Worm (Caenorhabditis elegans) whole organism, late embryonic: Measurements from ENCODE around the gene C45B11.5.

Source experiments
- C08G9.2 ChIP-seq: sonication (generic microtip); optimal IDR thresholded peaks from 2 replicates; lab custom pipeline; 2016; ENCODE audit warnings: mild to moderate bottlenecking, missing genetic modification characterization, moderate library complexity, missing compliant biosample characterization
- F13H6.1 ChIP-seq: sonication (generic microtip); optimal IDR thresholded peaks from 2 replicates; lab custom pipeline; 2016; ENCODE audit warnings: missing genetic modification characterization, missing compliant biosample characterization
- K02D7.2 ChIP-seq: sonication (generic microtip); optimal IDR thresholded peaks from 2 replicates; lab custom pipeline; 2017; ENCODE audit warnings: mild to moderate bottlenecking, missing genetic modification characterization, missing compliant biosample characterization
- K09A11.1 ChIP-seq: sonication (generic microtip); optimal IDR thresholded peaks from 2 replicates; lab custom pipeline; 2017; ENCODE audit warnings: antibody characterized with exemption, mild to moderate bottlenecking, missing genetic modification characterization, missing compliant biosample characterization; ENCODE audit not compliant: insufficient read depth
- T23F11.4 ChIP-seq: fragments of 200-800 bp; sonication (Bioruptor generic); optimal IDR thresholded peaks from 2 replicates; lab custom pipeline; 2018; ENCODE audit warnings: mild to moderate bottlenecking, missing genetic modification characterization, missing compliant biosample characterization
- ahr-1 ChIP-seq: sonication (generic microtip); optimal IDR thresholded peaks from 2 replicates; lab custom pipeline; 2016; ENCODE audit warnings: missing genetic modification characterization, missing compliant biosample characterization
- ama-1 ChIP-seq: fragments of 150-350 bp; optimal IDR thresholded peaks from 2 replicates; lab custom pipeline; 2014
- ceh-14 ChIP-seq: sonication (generic microtip); optimal IDR thresholded peaks from 2 replicates; lab custom pipeline; 2016; ENCODE audit warnings: missing genotype, missing genetic modification characterization, missing compliant biosample characterization
- ceh-18 ChIP-seq: sonication (generic microtip); optimal IDR thresholded peaks from 2 replicates; lab custom pipeline; 2016; ENCODE audit warnings: missing genetic modification characterization, missing compliant biosample characterization
- ceh-19 ChIP-seq: fragments of 200-800 bp; sonication (Bioruptor generic); optimal IDR thresholded peaks from 2 replicates; lab custom pipeline; 2018; ENCODE audit warnings: mild to moderate bottlenecking, missing genetic modification characterization, missing compliant biosample characterization
- ceh-2 ChIP-seq: sonication (generic microtip); optimal IDR thresholded peaks from 2 replicates; lab custom pipeline; 2016; ENCODE audit warnings: missing genotype, missing genetic modification characterization, missing compliant biosample characterization
- ceh-24 ChIP-seq: sonication (generic microtip); optimal IDR thresholded peaks from 2 replicates; lab custom pipeline; 2016; ENCODE audit warnings: mild to moderate bottlenecking, missing genetic modification characterization, missing compliant biosample characterization
- ceh-31 ChIP-seq: sonication (generic microtip); optimal IDR thresholded peaks from 2 replicates; lab custom pipeline; 2016; ENCODE audit warnings: missing genetic modification characterization, missing compliant biosample characterization
- ceh-34 ChIP-seq: sonication (generic microtip); optimal IDR thresholded peaks from 2 replicates; lab custom pipeline; 2016; ENCODE audit warnings: mild to moderate bottlenecking, missing genetic modification characterization, missing compliant biosample characterization
- ceh-6 ChIP-seq: fragments of 200-800 bp; sonication (Bioruptor generic); optimal IDR thresholded peaks from 2 replicates; lab custom pipeline; 2018; ENCODE audit warnings: mild to moderate bottlenecking, missing genetic modification characterization, missing compliant biosample characterization
- ceh-9 ChIP-seq: sonication (generic microtip); optimal IDR thresholded peaks from 2 replicates; lab custom pipeline; 2016; ENCODE audit warnings: mild to moderate bottlenecking, missing genetic modification characterization, inconsistent platforms, missing compliant biosample characterization
- che-1 ChIP-seq: sonication (generic microtip); optimal IDR thresholded peaks from 2 replicates; lab custom pipeline; 2016; ENCODE audit warnings: mild to moderate bottlenecking, missing genetic modification characterization, missing compliant biosample characterization
- dve-1 ChIP-seq: sonication (generic microtip); optimal IDR thresholded peaks from 2 replicates; lab custom pipeline; 2017; ENCODE audit warnings: antibody characterized with exemption, mild to moderate bottlenecking, missing genetic modification characterization, missing compliant biosample characterization
- elt-4 ChIP-seq: sonication (generic microtip); optimal IDR thresholded peaks from 2 replicates; lab custom pipeline; 2016; ENCODE audit warnings: missing genetic modification characterization, missing compliant biosample characterization
- ets-4 ChIP-seq: sonication (generic microtip); optimal IDR thresholded peaks from 2 replicates; lab custom pipeline; 2016; ENCODE audit warnings: missing genetic modification characterization, missing compliant biosample characterization
- eyg-1 ChIP-seq: sonication (generic microtip); optimal IDR thresholded peaks from 2 replicates; lab custom pipeline; 2016; ENCODE audit warnings: missing genotype, missing genetic modification characterization, missing compliant biosample characterization
- fax-1 ChIP-seq: sonication (generic microtip); optimal IDR thresholded peaks from 2 replicates; lab custom pipeline; 2016; ENCODE audit warnings: missing genotype, missing genetic modification characterization, missing compliant biosample characterization
- fkh-10 ChIP-seq: fragments of 150-350 bp; optimal IDR thresholded peaks from 2 replicates; lab custom pipeline; 2014; ENCODE audit warnings: missing biosample characterization, missing genetic modification reagents, missing genetic modification characterization
- fkh-6 ChIP-seq: sonication (generic microtip); optimal IDR thresholded peaks from 2 replicates; lab custom pipeline; 2016; ENCODE audit warnings: missing genetic modification characterization, missing compliant biosample characterization
- hlh-13 ChIP-seq: fragments of 200-800 bp; sonication (Bioruptor generic); optimal IDR thresholded peaks from 2 replicates; lab custom pipeline; 2018; ENCODE audit warnings: mild to moderate bottlenecking, missing genetic modification characterization, missing compliant biosample characterization
- hlh-15 ChIP-seq: sonication (generic microtip); optimal IDR thresholded peaks from 2 replicates; lab custom pipeline; 2016; ENCODE audit warnings: missing genetic modification characterization, missing compliant biosample characterization
- hlh-30 ChIP-seq: sonication (generic microtip); optimal IDR thresholded peaks from 2 replicates; lab custom pipeline; 2017; ENCODE audit warnings: antibody characterized with exemption, missing genetic modification characterization, missing compliant biosample characterization; ENCODE audit not compliant: insufficient read depth
- hlh-6 ChIP-seq: sonication (generic microtip); optimal IDR thresholded peaks from 2 replicates; lab custom pipeline; 2016; ENCODE audit warnings: missing genotype, missing genetic modification characterization, missing compliant biosample characterization
- lin-11 ChIP-seq: fragments of 200-800 bp; sonication (Bioruptor generic); optimal IDR thresholded peaks from 2 replicates; lab custom pipeline; 2018; ENCODE audit warnings: mild to moderate bottlenecking, missing genetic modification characterization, missing compliant biosample characterization
- madf-2 ChIP-seq: sonication (generic microtip); optimal IDR thresholded peaks from 2 replicates; lab custom pipeline; 2017; ENCODE audit warnings: missing genetic modification characterization, missing compliant biosample characterization
- mec-3 ChIP-seq: sonication (generic microtip); optimal IDR thresholded peaks from 2 replicates; lab custom pipeline; 2016; ENCODE audit warnings: borderline replicate concordance, missing genetic modification characterization, missing compliant biosample characterization
- nhr-232 ChIP-seq: sonication (generic microtip); optimal IDR thresholded peaks from 2 replicates; lab custom pipeline; 2016; ENCODE audit warnings: missing genetic modification characterization, missing compliant biosample characterization
- npax-4 ChIP-seq: sonication (generic microtip); optimal IDR thresholded peaks from 2 replicates; lab custom pipeline; 2016; ENCODE audit warnings: missing genetic modification characterization, missing compliant biosample characterization
- odd-2 ChIP-seq: sonication (generic microtip); optimal IDR thresholded peaks from 2 replicates; lab custom pipeline; 2017; ENCODE audit warnings: antibody characterized with exemption, mild to moderate bottlenecking, missing genetic modification characterization, missing compliant biosample characterization
- pag-3 ChIP-seq: sonication (generic microtip); optimal IDR thresholded peaks from 2 replicates; lab custom pipeline; 2016; ENCODE audit warnings: missing compliant biosample characterization, missing genetic modification characterization, borderline replicate concordance
- pat-9 ChIP-seq: fragments of 200-800 bp; sonication (Bioruptor generic); optimal IDR thresholded peaks from 2 replicates; lab custom pipeline; 2018; ENCODE audit warnings: mild to moderate bottlenecking, missing genetic modification characterization, moderate library complexity, missing compliant biosample characterization
- pax-1 ChIP-seq: fragments of 150-350 bp; optimal IDR thresholded peaks from 2 replicates; lab custom pipeline; 2014; ENCODE audit warnings: missing biosample characterization, missing genetic modification characterization
- pha-2 ChIP-seq: sonication (generic microtip); optimal IDR thresholded peaks from 2 replicates; lab custom pipeline; 2017; ENCODE audit warnings: mild to moderate bottlenecking, missing genetic modification characterization, missing compliant biosample characterization
- pha-4 ChIP-seq: fragments of 150-350 bp; optimal IDR thresholded peaks from 2 replicates; lab custom pipeline; 2018; ENCODE audit warnings: missing biosample characterization, missing genetic modification reagents, missing genetic modification characterization
- ref-2 ChIP-seq: sonication (generic microtip); optimal IDR thresholded peaks from 2 replicates; lab custom pipeline; 2016; ENCODE audit warnings: missing genetic modification characterization, missing compliant biosample characterization
- rnt-1 ChIP-seq: sonication (generic microtip); optimal IDR thresholded peaks from 2 replicates; lab custom pipeline; 2016; ENCODE audit warnings: missing genetic modification characterization, missing compliant biosample characterization
- syd-9 ChIP-seq: sonication (generic microtip); optimal IDR thresholded peaks from 2 replicates; lab custom pipeline; 2016; ENCODE audit warnings: mild to moderate bottlenecking, missing genetic modification characterization, moderate library complexity, missing compliant biosample characterization
- tbx-7 ChIP-seq: sonication (generic microtip); optimal IDR thresholded peaks from 2 replicates; lab custom pipeline; 2016; ENCODE audit warnings: missing genotype, missing genetic modification characterization, missing compliant biosample characterization
- ttx-3 ChIP-seq: sonication (generic microtip); optimal IDR thresholded peaks from 2 replicates; lab custom pipeline; 2016; ENCODE audit warnings: missing genetic modification reagents, missing genetic modification characterization, missing compliant biosample characterization
- unc-42 ChIP-seq: sonication (generic microtip); optimal IDR thresholded peaks from 2 replicates; lab custom pipeline; 2016; ENCODE audit warnings: missing genotype, missing genetic modification characterization, missing compliant biosample characterization
- unc-55 ChIP-seq: sonication (generic microtip); optimal IDR thresholded peaks from 2 replicates; lab custom pipeline; 2017; ENCODE audit warnings: missing biosample characterization, missing genetic modification reagents, missing genetic modification characterization
- zip-5 ChIP-seq: sonication (generic microtip); optimal IDR thresholded peaks from 2 replicates; lab custom pipeline; 2016; ENCODE audit warnings: missing genetic modification characterization, missing compliant biosample characterization

C45B11.5 gene

DNA sequence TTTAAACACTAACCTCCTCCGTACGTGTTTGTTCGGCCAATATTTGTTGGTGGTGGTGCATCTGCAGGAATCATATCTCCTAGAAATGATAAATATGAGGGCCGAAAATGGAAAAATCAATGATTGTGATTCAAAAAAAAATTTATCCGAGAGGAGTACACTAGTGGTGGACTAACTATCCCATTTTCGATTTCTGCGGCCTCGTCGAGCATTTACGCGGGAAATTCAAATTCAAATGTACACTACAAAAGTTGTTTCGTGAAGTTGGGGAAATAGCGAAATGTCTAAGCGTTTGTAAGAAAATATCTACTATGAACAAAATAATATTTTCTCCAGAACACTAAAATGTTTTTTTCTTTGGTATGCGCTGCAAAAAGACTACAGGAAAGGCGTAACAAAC, 12.3 kb upstream of the C45B11.5 start (continued):
- no peak for TF ChIP-seq hlh-30
- TF ChIP-seq pha-4 (tag; lab: Kevin White, UChicago) = no peak
- TF ChIP-seq T23F11.4 (GFP tag; lab: Kevin White, UChicago) = no peak
- peak; percentile 91 for TF ChIP-seq tbx-7 (tag; lab: Kevin White, UChicago)
- no peak for TF ChIP-seq dve-1 (tag; lab: Kevin White, UChicago)
- TF ChIP-seq ref-2 (tag; lab: Kevin White, UChicago) = peak; percentile 89
- peak; percentile 94 for TF ChIP-seq ceh-31
- TF ChIP-seq ceh-18 (tag; lab: Kevin White, UChicago) = no peak
- TF ChIP-seq nhr-232 (tag; lab: Kevin White, UChicago) = no peak
- TF ChIP-seq ceh-14 = peak; percentile 85
- no peak for TF ChIP-seq ama-1 (lab: Kevin White, UChicago)
- peak; percentile 35 for TF ChIP-seq madf-2 (tag; lab: Kevin White, UChicago)
- no peak for TF ChIP-seq ceh-9 (tag; lab: Kevin White, UChicago)
- no peak for TF ChIP-seq pag-3 (tag; lab: Kevin White, UChicago)
- TF ChIP-seq ceh-19 (GFP tag; lab: Kevin White, UChicago) = no peak
- TF ChIP-seq ceh-24 (tag; lab: Kevin White, UChicago) = no peak
- peak; percentile 86 for TF ChIP-seq ceh-2
- TF ChIP-seq rnt-1 (tag; lab: Kevin White, UChicago) = peak; percentile 83
- TF ChIP-seq pha-2 (tag; lab: Kevin White, UChicago) = no peak
- peak; percentile 17 for TF ChIP-seq eyg-1 (tag; lab: Kevin White, UChicago)
- peak; percentile 47 for TF ChIP-seq ceh-34 (tag; lab: Kevin White, UChicago)
- peak; percentile 89 for TF ChIP-seq ets-4
- peak; percentile 30 for TF ChIP-seq unc-42 (tag; lab: Kevin White, UChicago)
- peak; percentile 3 for TF ChIP-seq ttx-3 (tag; lab: Kevin White, UChicago)
- TF ChIP-seq C08G9.2 = peak; percentile 96
- TF ChIP-seq odd-2 (tag; lab: Kevin White, UChicago) = no peak
- peak; percentile 40 for TF ChIP-seq fax-1
- TF ChIP-seq K09A11.1 (tag; lab: Kevin White, UChicago) = no peak
- TF ChIP-seq che-1 (tag; lab: Kevin White, UChicago) = no peak
- no peak for TF ChIP-seq syd-9 (tag; lab: Kevin White, UChicago)
- no peak for TF ChIP-seq fkh-10 (GFP tag; lab: Kevin White, UChicago)
- no peak for TF ChIP-seq hlh-13 (GFP tag; lab: Kevin White, UChicago)
- no peak for TF ChIP-seq pat-9 (tag; lab: Kevin White, UChicago)
- peak; percentile 11 for TF ChIP-seq pax-1 (tag; lab: Kevin White, UChicago)
- TF ChIP-seq npax-4 (tag; lab: Kevin White, UChicago) = no peak
- TF ChIP-seq K02D7.2 (tag; lab: Kevin White, UChicago) = no peak
- peak; percentile 63 for TF ChIP-seq fkh-6 (tag; lab: Kevin White, UChicago)
- peak; percentile 59 for TF ChIP-seq hlh-6 (tag; lab: Kevin White, UChicago)
- TF ChIP-seq zip-5 (tag; lab: Kevin White, UChicago) = peak; percentile 87
- no peak for TF ChIP-seq elt-4 (tag; lab: Kevin White, UChicago)
- TF ChIP-seq mec-3 (tag; lab: Kevin White, UChicago) = peak; percentile 71
- no peak for TF ChIP-seq hlh-15 (tag; lab: Kevin White, UChicago)
- peak; percentile 39 for TF ChIP-seq ceh-6 (GFP tag; lab: Kevin White, UChicago)
- peak; percentile 25 for TF ChIP-seq ahr-1 (tag; lab: Kevin White, UChicago)
- TF ChIP-seq lin-11 (tag; lab: Kevin White, UChicago) = no peak
- no peak for TF ChIP-seq unc-55 (GFP tag; lab: Kevin White, UChicago)
- peak; percentile 71 for TF ChIP-seq F13H6.1
